Fruit fly (Drosophila melanogaster) whole organism, adult: ENCODE data around the gene ctrip.
A peak's percentile ranks its signal among the peaks of the same experiment; 100 is the strongest.

Experiments used
- CG11617 ChIP-seq: fragments of 200-800 bp; sonication (Bioruptor generic); optimal IDR thresholded peaks from 2 replicates; lab custom pipeline; 2017; ENCODE audit warnings: mild to moderate bottlenecking, missing biosample characterization, missing genetic modification reagents, missing genetic modification characterization
- CG1620 ChIP-seq: fragments of 200-800 bp; sonication (Bioruptor generic); optimal IDR thresholded peaks from 2 replicates; lab custom pipeline; 2016; ENCODE audit warnings: missing biosample characterization, missing genetic modification characterization
- CG33017 ChIP-seq: fragments of 200-800 bp; sonication (Bioruptor generic); optimal IDR thresholded peaks from 2 replicates; lab custom pipeline; 2018; ENCODE audit warnings: missing biosample characterization, mild to moderate bottlenecking, missing genetic modification characterization, moderate library complexity
- CG5204 ChIP-seq: fragments of 200-800 bp; sonication (Bioruptor generic); optimal IDR thresholded peaks from 2 replicates; lab custom pipeline; 2016; ENCODE audit warnings: missing biosample characterization, missing genetic modification characterization
- CG7045 ChIP-seq: fragments of 200-800 bp; sonication (Bioruptor generic); optimal IDR thresholded peaks from 2 replicates; lab custom pipeline; 2017; ENCODE audit warnings: missing biosample characterization, mild to moderate bottlenecking, missing genetic modification characterization
- CG7101 ChIP-seq: fragments of 200-800 bp; sonication (Bioruptor generic); optimal IDR thresholded peaks from 2 replicates; lab custom pipeline; 2018; ENCODE audit warnings: missing biosample characterization, mild to moderate bottlenecking, missing genetic modification characterization, moderate library complexity
- Clk ChIP-seq: fragments of 200-800 bp; sonication (Bioruptor generic); optimal IDR thresholded peaks from 2 replicates; lab custom pipeline; 2017; ENCODE audit warnings: missing biosample characterization, missing genetic modification characterization
- Hr96 ChIP-seq: fragments of 200-800 bp; sonication (Bioruptor generic); optimal IDR thresholded peaks from 2 replicates; lab custom pipeline; 2016; ENCODE audit warnings: missing biosample characterization, missing genetic modification characterization
- kay ChIP-seq: fragments of 200-800 bp; sonication (Bioruptor generic); peaks from one replicate; lab custom pipeline; 2016; ENCODE audit warnings: missing biosample characterization, missing genetic modification characterization, borderline replicate concordance
- ovo ChIP-seq: fragments of 200-800 bp; sonication (Bioruptor generic); optimal IDR thresholded peaks from 2 replicates; lab custom pipeline; 2016; ENCODE audit warnings: missing biosample characterization, missing genetic modification characterization

DNA sequence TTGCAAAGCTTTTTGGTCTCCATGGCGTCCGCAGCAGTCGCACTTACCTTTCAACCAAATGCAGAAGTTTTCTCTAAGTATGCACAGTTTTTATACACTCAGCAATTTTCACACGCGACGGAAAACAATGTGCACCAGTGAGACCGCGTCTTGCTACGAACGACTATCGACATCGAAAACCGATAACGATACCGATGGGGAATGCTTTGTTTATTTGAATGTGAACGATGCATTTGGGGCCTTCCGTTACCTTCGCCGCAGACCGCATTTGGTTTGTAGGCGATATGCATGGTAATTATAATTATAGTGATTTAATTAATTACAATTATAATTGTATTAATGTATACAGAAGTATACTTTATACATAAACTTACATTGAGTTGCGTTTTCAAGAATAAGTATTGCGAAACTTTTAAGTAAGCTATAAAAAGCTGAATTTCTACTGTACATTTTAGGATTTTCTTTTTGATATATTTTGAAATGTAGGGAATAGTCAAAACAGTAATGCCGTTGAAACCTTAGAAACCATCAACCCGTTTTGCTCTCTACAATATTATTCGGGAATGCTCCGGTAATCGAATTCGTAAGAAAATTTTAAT, at the start of gene ctrip, which contains the start of gene Hus1-like:
- TF ChIP-seq kay (GFP tag; lab: Kevin White, UChicago) (peak; percentile 88), Hr96 (GFP tag; lab: Kevin White, UChicago) (no peak), CG7045 (GFP tag; lab: Kevin White, UChicago) (no peak), CG1620 (GFP tag; lab: Kevin White, UChicago) (no peak), CG33017 (tag; lab: Kevin White, UChicago) (no peak), ovo (GFP tag; lab: Kevin White, UChicago) (no peak), CG11617 (GFP tag; lab: Kevin White, UChicago) (no peak), CG5204 (GFP tag; lab: Kevin White, UChicago) (no peak), Clk (no peak), CG7101 (tag; lab: Kevin White, UChicago) (peak; percentile 40)
